Fruit fly (Drosophila melanogaster) whole organism, pupa: ENCODE results near the gene Dsk.
"Not testable (repeated sequence)": the region's sequence is repeated elsewhere in the genome, so short reads cannot be mapped to it uniquely, and the experiment has no call there.

Experiments
- CG10348 ChIP-seq: fragments of 200-800 bp; sonication (Bioruptor generic); IDR thresholded peaks from 2 replicates; pipeline ENCODE4 v1.3.6; 2022; ENCODE audit warnings: missing biosample characterization, missing genetic modification characterization
- CG14655 ChIP-seq: fragments of 200-800 bp; sonication (Bioruptor generic); optimal IDR thresholded peaks from 3 replicates; lab custom pipeline; 2017; ENCODE audit warnings: mild to moderate bottlenecking, missing biosample characterization, missing genetic modification reagents, missing genetic modification characterization
- CG34367 ChIP-seq: fragments of 200-800 bp; sonication (Bioruptor generic); optimal IDR thresholded peaks from 2 replicates; lab custom pipeline; 2018; ENCODE audit warnings: missing biosample characterization, mild to moderate bottlenecking, missing genetic modification characterization
- CG4496 ChIP-seq: fragments of 200-800 bp; sonication (Bioruptor generic); IDR thresholded peaks from 3 replicates; pipeline ENCODE4 v1.3.6; 2022; ENCODE audit warnings: missing biosample characterization, missing genetic modification characterization
- CG8301 ChIP-seq: fragments of 200-800 bp; sonication (Bioruptor generic); optimal IDR thresholded peaks from 2 replicates; lab custom pipeline; 2018; ENCODE audit warnings: missing biosample characterization, mild to moderate bottlenecking, missing genetic modification characterization
- D1 ChIP-seq: fragments of 200-800 bp; sonication (Bioruptor generic); optimal IDR thresholded peaks from 2 replicates; lab custom pipeline; 2018; ENCODE audit warnings: missing biosample characterization, mild to moderate bottlenecking, missing genetic modification characterization, moderate library complexity

DNA sequence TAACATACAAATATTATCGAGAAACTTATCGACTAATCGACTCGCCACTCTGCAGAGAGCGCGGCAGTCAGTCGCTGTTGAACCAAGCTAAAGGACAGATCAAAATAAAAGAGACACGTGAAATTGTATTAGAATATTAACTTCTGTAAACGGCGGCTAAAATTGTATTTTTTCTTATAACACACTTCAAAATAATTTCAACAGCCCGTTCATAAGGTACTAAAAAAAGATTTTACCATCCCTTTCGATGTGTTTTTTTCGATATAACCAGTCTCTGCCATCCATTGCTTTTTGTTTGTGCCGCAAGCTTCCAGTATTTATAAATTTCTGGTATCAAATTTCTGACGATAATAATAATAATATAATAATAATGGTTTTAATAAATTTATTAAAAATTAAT is 21.4 kb upstream of the Dsk start, which contains the start of gene aux:
- not testable (repeated sequence) for TF ChIP-seq CG34367 (tag; lab: Kevin White, UChicago); D1 (tag; lab: Kevin White, UChicago); CG10348 (GFP tag; lab: Robert Waterston, UW); CG8301 (tag; lab: Kevin White, UChicago); CG4496 (GFP tag; lab: Robert Waterston, UW); CG14655 (GFP tag; lab: Kevin White, UChicago)
